Worm (Caenorhabditis elegans): ENCODE measurements around the gene prp-8.

prp-8 gene

DNA sequence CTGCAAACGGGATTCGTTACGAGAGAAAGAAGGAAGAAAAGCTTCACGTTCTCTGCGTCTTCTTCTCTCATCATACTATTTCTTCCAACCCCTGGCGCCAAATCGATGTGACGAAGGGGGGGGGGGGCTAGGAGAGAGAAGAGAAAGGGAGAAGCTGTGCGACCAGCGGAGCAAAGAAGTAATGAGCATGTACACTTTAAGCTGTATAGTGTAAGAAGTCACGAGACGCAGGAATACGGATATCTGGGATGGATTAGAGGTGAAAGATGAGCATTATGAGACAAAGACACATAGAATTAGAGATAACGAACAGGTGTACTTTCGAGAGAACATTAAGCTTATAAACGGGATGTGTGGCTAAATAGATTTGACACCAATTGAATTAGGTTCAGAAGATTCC, 37.6 kb downstream of the prp-8 start (continued):
- TF ChIP-seq mes-2 (tag; optimal IDR thresholded peaks at IDR 0.05; ENCODE audit: poor library complexity, severe bottlenecking) = no peak
- TF ChIP-seq ceh-20 (GFP tag; IDR thresholded peaks at IDR 0.05) = 0 out of 2 replicates have a peak, but pooled peaks have one; percentile 10
- TF ChIP-seq D1046.2 (GFP tag; IDR thresholded peaks at IDR 0.05) = no peak
- TF ChIP-seq nhr-42 (GFP tag; IDR thresholded peaks at IDR 0.05) = no peak
- no peak for TF ChIP-seq jun-1 (tag; optimal IDR thresholded peaks at IDR 0.05)
- no peak for TF ChIP-seq skn-1 (tag; optimal IDR thresholded peaks at IDR 0.05)
- no peak for TF ChIP-seq gei-8 (GFP tag; optimal IDR thresholded peaks at IDR 0.05)
- 0 out of 2 replicates have a peak, but pooled peaks have one; percentile 35 for TF ChIP-seq vab-7 (GFP tag; IDR thresholded peaks at IDR 0.05)
- TF ChIP-seq dpl-1 (GFP tag; optimal IDR thresholded peaks at IDR 0.05) = peak; percentile 6
- TF ChIP-seq zip-2 (tag; optimal IDR thresholded peaks at IDR 0.05) = no peak
- no peak for TF ChIP-seq nhr-25 (tag; optimal IDR thresholded peaks at IDR 0.05; ENCODE audit: borderline replicate concordance, insufficient read depth)
- TF ChIP-seq mxl-3 (GFP tag; optimal IDR thresholded peaks at IDR 0.05) = no peak
- TF ChIP-seq dve-1 (tag; optimal IDR thresholded peaks at IDR 0.05; ENCODE audit: insufficient read depth) = no peak
- TF ChIP-seq zip-11 (GFP tag; IDR thresholded peaks at IDR 0.05) = no peak
- TF ChIP-seq ceh-82 (tag; optimal IDR thresholded peaks at IDR 0.05) = no peak
- no peak for TF ChIP-seq saeg-2 (GFP tag; IDR thresholded peaks at IDR 0.05)
- TF ChIP-seq nhr-10 (tag; optimal IDR thresholded peaks at IDR 0.05) = no peak
- TF ChIP-seq ztf-11 (tag; optimal IDR thresholded peaks at IDR 0.05) = no peak
- peak; percentile 45 for TF ChIP-seq nhr-11 (tag; optimal IDR thresholded peaks at IDR 0.05)
- TF ChIP-seq rbr-2 (tag; optimal IDR thresholded peaks at IDR 0.05) = peak; percentile 63
- TF ChIP-seq nhr-41 (GFP tag; IDR thresholded peaks at IDR 0.05) = no peak
- TF ChIP-seq mdl-1 (tag; optimal IDR thresholded peaks at IDR 0.05) = no peak
- TF ChIP-seq F44E2.7 (GFP tag; IDR thresholded peaks at IDR 0.05) = no peak
- TF ChIP-seq attf-4 (tag; optimal IDR thresholded peaks at IDR 0.05) = no peak
- TF ChIP-seq lin-15B (tag; optimal IDR thresholded peaks at IDR 0.05) = no peak
- no peak for TF ChIP-seq aha-1 (tag)
- no peak for TF ChIP-seq pqm-1 (tag; optimal IDR thresholded peaks at IDR 0.05)
- no peak for TF ChIP-seq snpc-1.2 (GFP tag; IDR thresholded peaks at IDR 0.05)
- TF ChIP-seq lin-13 (GFP tag; optimal IDR thresholded peaks at IDR 0.05) = no peak
- TF ChIP-seq sdz-12 (GFP tag; optimal IDR thresholded peaks at IDR 0.05) = no peak
- TF ChIP-seq Y5F2A.4 (GFP tag; optimal IDR thresholded peaks at IDR 0.05) = no peak
- TF ChIP-seq hlh-30 (tag; optimal IDR thresholded peaks at IDR 0.05; ENCODE audit: insufficient read depth) = peak; percentile 66
- no peak for TF ChIP-seq ZK337.2 (GFP tag; IDR thresholded peaks at IDR 0.05)
- no peak for TF ChIP-seq daf-19 (GFP tag; conservative IDR thresholded peaks at IDR 0.05)
- no peak for TF ChIP-seq daf-16 (GFP tag; optimal IDR thresholded peaks at IDR 0.05)
- no peak for TF ChIP-seq daf-16 (tag; optimal IDR thresholded peaks at IDR 0.05)
- TF ChIP-seq lin-1 (GFP tag; IDR thresholded peaks at IDR 0.05) = no peak
- TF ChIP-seq ceh-44 (GFP tag; IDR thresholded peaks at IDR 0.05) = no peak

DNA sequence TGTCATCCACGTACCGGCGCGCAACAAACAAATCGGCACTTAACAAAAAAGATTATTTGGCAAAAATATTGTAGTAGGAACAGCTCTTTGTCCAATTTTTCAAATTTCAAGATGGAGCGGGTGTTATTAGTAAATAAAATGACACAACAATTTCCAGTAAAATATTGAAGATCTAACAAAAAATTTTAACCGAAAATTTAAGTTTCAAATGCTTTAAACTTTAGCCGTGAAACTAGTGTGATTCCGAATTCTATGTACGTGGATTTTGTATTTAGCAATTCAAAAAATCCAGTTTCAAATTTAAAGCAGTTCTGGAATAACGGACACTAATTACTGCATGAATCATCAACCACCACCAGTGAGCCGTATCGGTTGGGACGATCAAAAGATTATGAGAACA, 38.6 kb downstream of the prp-8 start, which contains the start of gene snb-5:
Gene snb-5, plus strand, starts transcription at position 301 of the 400 bp plus-strand sequence.
- no peak for TF ChIP-seq nhr-102 (tag; optimal IDR thresholded peaks at IDR 0.05)
- TF ChIP-seq ama-1 (optimal IDR thresholded peaks at IDR 0.05) = no peak
- no peak for TF ChIP-seq ztf-11 (tag; optimal IDR thresholded peaks at IDR 0.05)
- no peak for TF ChIP-seq aha-1 (tag)
- TF ChIP-seq ceh-82 (tag; optimal IDR thresholded peaks at IDR 0.05) = no peak
- no peak for TF ChIP-seq nhr-42 (GFP tag; IDR thresholded peaks at IDR 0.05)
- TF ChIP-seq egl-43 (GFP tag; IDR thresholded peaks at IDR 0.05) = no peak

DNA sequence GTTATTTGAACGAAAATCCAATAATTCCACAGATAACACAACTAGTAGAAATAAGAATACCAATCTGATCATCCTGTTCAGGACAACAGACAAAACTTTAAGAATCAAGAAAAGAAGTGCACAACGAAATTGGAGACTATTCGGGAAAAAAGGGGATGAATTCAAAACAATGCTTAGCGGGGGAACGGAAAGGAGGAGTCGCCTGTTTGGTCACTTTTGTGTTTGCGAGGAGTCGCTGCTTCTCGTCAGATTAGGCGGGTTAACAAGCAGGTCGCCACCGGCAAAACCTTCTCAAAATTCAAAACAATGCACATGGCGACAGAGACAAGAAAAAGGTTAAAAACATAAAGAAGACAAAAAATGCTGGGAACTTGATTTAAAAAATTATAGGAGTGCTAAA, 45.6 kb downstream of the prp-8 start, which contains the start of gene C30A5.10:
Gene C30A5.10, minus strand, starts transcription at position 101 of the 400 bp plus-strand sequence.
- TF ChIP-seq unc-62 (GFP tag; optimal IDR thresholded peaks at IDR 0.05 in 1 of 2) (peak in 1 of 2 experiments; percentile 16), unc-62 (tag; optimal IDR thresholded peaks at IDR 0.05) (no peak), lin-29 (GFP tag; IDR thresholded peaks at IDR 0.05) (no peak)
